In the genomic region with DNA sequence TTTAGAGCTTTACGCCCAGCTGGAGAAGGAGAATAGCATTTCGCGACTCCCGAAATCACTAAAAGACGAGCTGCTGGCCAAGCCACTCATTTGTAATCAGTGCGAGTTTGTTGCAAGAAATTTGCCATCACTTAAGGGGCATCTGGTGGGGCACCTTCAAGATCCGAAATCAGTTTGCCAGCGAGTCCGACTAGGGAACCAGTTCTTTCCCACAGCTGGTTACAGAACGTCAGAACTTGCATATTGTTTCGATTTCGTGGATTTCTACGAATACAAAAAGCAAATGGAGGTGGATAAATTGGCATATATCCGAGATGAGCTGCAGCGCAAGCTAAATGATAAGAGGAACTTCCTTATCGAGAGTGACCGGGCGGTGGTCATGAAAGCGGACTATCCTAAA, we compare ENCODE assay signal across 1 fruit fly cellular context.
A peak's percentile ranks its signal among the peaks of the same experiment; 100 is the strongest.
TF ChIP-seq lines count a peak whose summit lies in the region.

No protein-coding gene starts in this region.

TF ChIP-seq in whole organism, embryonic, 481 proteins besides CTCF, POLR2A, EP300 and RAD21 (continued from another document):
- no peak for TF ChIP-seq Tbp (GFP tag; optimal IDR thresholded peaks at IDR 0.05; lab: Kevin White, UChicago)
- no peak for TF ChIP-seq CG6813 (GFP tag; optimal IDR thresholded peaks at IDR 0.05; lab: Kevin White, UChicago)
- TF ChIP-seq CG2199 (GFP tag; IDR thresholded peaks at IDR 0.05; lab: Robert Waterston, UW) = 0 out of 3 replicates have a peak, but pooled peaks have one; percentile 17
- TF ChIP-seq Meics (GFP tag; optimal IDR thresholded peaks at IDR 0.05; lab: Kevin White, UChicago) = no peak
- no peak for TF ChIP-seq Xbp1 (GFP tag; optimal IDR thresholded peaks at IDR 0.05; lab: Kevin White, UChicago)
- no peak for TF ChIP-seq CG2120 (GFP tag; optimal IDR thresholded peaks at IDR 0.05; lab: Kevin White, UChicago)
- no peak for TF ChIP-seq CG8388 (GFP tag; optimal IDR thresholded peaks at IDR 0.05; lab: Kevin White, UChicago)
- no peak for TF ChIP-seq Gug (GFP tag; IDR thresholded peaks at IDR 0.05; lab: Robert Waterston, UW)
- TF ChIP-seq crol (GFP tag; IDR thresholded peaks at IDR 0.05; lab: Robert Waterston, UW) = no peak
- no peak for TF ChIP-seq salm (tag; optimal IDR thresholded peaks at IDR 0.05; lab: Kevin White, UChicago)
- no peak for TF ChIP-seq CG31224 (GFP tag; IDR thresholded peaks at IDR 0.05; lab: Robert Waterston, UW)
- no peak for TF ChIP-seq sens-2 (GFP tag; IDR thresholded peaks at IDR 0.05; lab: Robert Waterston, UW)
- TF ChIP-seq tgo (GFP tag; IDR thresholded peaks at IDR 0.05; lab: Robert Waterston, UW) = no peak
- TF ChIP-seq Awh (GFP tag; IDR thresholded peaks at IDR 0.05; lab: Robert Waterston, UW) = no peak
- no peak for TF ChIP-seq lmd (GFP tag; IDR thresholded peaks at IDR 0.05; lab: Robert Waterston, UW)
- TF ChIP-seq CG18599 (GFP tag; optimal IDR thresholded peaks at IDR 0.05; lab: Kevin White, UChicago) = no peak
- TF ChIP-seq sna (GFP tag; IDR thresholded peaks at IDR 0.05; lab: Robert Waterston, UW; ENCODE audit: partially characterized antibody) = peak; percentile 48; the same call in 1 of the 2 replicates
- TF ChIP-seq CG2712 (tag; optimal IDR thresholded peaks at IDR 0.05; lab: Kevin White, UChicago) = no peak
- no peak for TF ChIP-seq caup (GFP tag; optimal IDR thresholded peaks at IDR 0.05; lab: Kevin White, UChicago; ENCODE audit: severe bottlenecking)
- TF ChIP-seq unpg (GFP tag; optimal IDR thresholded peaks at IDR 0.05; lab: Kevin White, UChicago) = no peak
- TF ChIP-seq cato (GFP tag; optimal IDR thresholded peaks at IDR 0.05; lab: Kevin White, UChicago; ENCODE audit: borderline replicate concordance) = no peak
- TF ChIP-seq CG43689 (GFP tag; IDR thresholded peaks at IDR 0.05; lab: Robert Waterston, UW) = no peak
- no peak for TF ChIP-seq lola (GFP tag; optimal IDR thresholded peaks at IDR 0.05; lab: Kevin White, UChicago)
- TF ChIP-seq Bgb (GFP tag; IDR thresholded peaks at IDR 0.05; lab: Robert Waterston, UW; ENCODE audit: partially characterized antibody) = no peak
- TF ChIP-seq abd-A (tag; optimal IDR thresholded peaks at IDR 0.05; lab: Kevin White, UChicago) = no peak
- TF ChIP-seq bbx (GFP tag; IDR thresholded peaks at IDR 0.05; lab: Robert Waterston, UW; ENCODE audit: partially characterized antibody) = 0 out of 2 replicates have a peak, but pooled peaks have one; percentile 23
- no peak for TF ChIP-seq CG33557 (GFP tag; optimal IDR thresholded peaks at IDR 0.05; lab: Kevin White, UChicago)
- TF ChIP-seq sima (GFP tag; optimal IDR thresholded peaks at IDR 0.05; lab: Kevin White, UChicago) = no peak
- TF ChIP-seq ci (GFP tag; IDR thresholded peaks at IDR 0.05; lab: Robert Waterston, UW) = no peak
- no peak for TF ChIP-seq chm (GFP tag; IDR thresholded peaks at IDR 0.05; lab: Robert Waterston, UW)
- no peak for TF ChIP-seq CG2116 (GFP tag; optimal IDR thresholded peaks at IDR 0.05; lab: Kevin White, UChicago)
- TF ChIP-seq CG7928 (GFP tag; optimal IDR thresholded peaks at IDR 0.05; lab: Kevin White, UChicago) = no peak
- no peak for TF ChIP-seq CG17361 (GFP tag; IDR thresholded peaks at IDR 0.05; lab: Robert Waterston, UW)
- TF ChIP-seq Dip3 (GFP tag; optimal IDR thresholded peaks at IDR 0.05; lab: Kevin White, UChicago) = no peak
- TF ChIP-seq grn (GFP tag; optimal IDR thresholded peaks at IDR 0.05; lab: Kevin White, UChicago) = no peak
- TF ChIP-seq Mad (GFP tag; optimal IDR thresholded peaks at IDR 0.05; lab: Kevin White, UChicago) = no peak
- TF ChIP-seq CG34422 (GFP tag; IDR thresholded peaks at IDR 0.05; lab: Robert Waterston, UW) = no peak
- TF ChIP-seq CG12391 (tag; optimal IDR thresholded peaks at IDR 0.05; lab: Kevin White, UChicago) = no peak
- TF ChIP-seq Ssrp (tag; optimal IDR thresholded peaks at IDR 0.05; lab: Kevin White, UChicago) = no peak
- no peak for TF ChIP-seq CG3163 (GFP tag; optimal IDR thresholded peaks at IDR 0.05; lab: Kevin White, UChicago)
- TF ChIP-seq dan (GFP tag; IDR thresholded peaks at IDR 0.05; lab: Robert Waterston, UW) = no peak
- TF ChIP-seq MBD-R2 (GFP tag; IDR thresholded peaks at IDR 0.05; lab: Robert Waterston, UW) = peak; percentile 63
- TF ChIP-seq CG6791 (GFP tag; IDR thresholded peaks at IDR 0.05; lab: Robert Waterston, UW; ENCODE audit: partially characterized antibody) = no peak
- no peak for TF ChIP-seq PHDP (tag; optimal IDR thresholded peaks at IDR 0.05; lab: Kevin White, UChicago)
- TF ChIP-seq zen2 (GFP tag; IDR thresholded peaks at IDR 0.05; lab: Robert Waterston, UW; ENCODE audit: partially characterized antibody) = 0 out of 3 replicates have a peak, but pooled peaks have one; percentile 22
- no peak for TF ChIP-seq CG15269 (tag; optimal IDR thresholded peaks at IDR 0.05; lab: Kevin White, UChicago)
- no peak for TF ChIP-seq maf-S (GFP tag; optimal IDR thresholded peaks at IDR 0.05; lab: Kevin White, UChicago)
- no peak for TF ChIP-seq CG7556 (GFP tag; optimal IDR thresholded peaks at IDR 0.05; lab: Kevin White, UChicago)
- peak; percentile 6 for TF ChIP-seq Sry-δ (GFP tag; optimal IDR thresholded peaks at IDR 0.05; lab: Kevin White, UChicago)
- no peak for TF ChIP-seq sim (GFP tag; IDR thresholded peaks at IDR 0.05; lab: Robert Waterston, UW)
- TF ChIP-seq CG13287 (GFP tag; IDR thresholded peaks at IDR 0.05; lab: Robert Waterston, UW; ENCODE audit: partially characterized antibody) = peak; percentile 15; the same call in 1 of the 2 replicates
- no peak for TF ChIP-seq hb (GFP tag; IDR thresholded peaks at IDR 0.05; lab: Robert Waterston, UW; ENCODE audit: partially characterized antibody)
- TF ChIP-seq CG32772 (GFP tag; IDR thresholded peaks at IDR 0.05; lab: Robert Waterston, UW) = no peak
- no peak for TF ChIP-seq CG1832 (GFP tag; optimal IDR thresholded peaks at IDR 0.05; lab: Kevin White, UChicago)
- TF ChIP-seq Scr (GFP tag; IDR thresholded peaks at IDR 0.05; lab: Robert Waterston, UW; ENCODE audit: partially characterized antibody) = peak; percentile 34
- no peak for TF ChIP-seq NC2β (GFP tag; optimal IDR thresholded peaks at IDR 0.05; lab: Kevin White, UChicago)
- TF ChIP-seq CG2202 (tag; optimal IDR thresholded peaks at IDR 0.05; lab: Kevin White, UChicago) = no peak
- TF ChIP-seq CG10209 (GFP tag; optimal IDR thresholded peaks at IDR 0.05; lab: Kevin White, UChicago) = no peak
- TF ChIP-seq CG7987 (GFP tag; optimal IDR thresholded peaks at IDR 0.05; lab: Kevin White, UChicago) = no peak
TF ChIP-seq in whole organism, embryonic: peak in this region for 16.
